Worm (Caenorhabditis elegans): ENCODE results near the gene cyp-14A2.

ce11 chrX:13286533-13286932 lies 17.0 kb upstream of the cyp-14A2 start, which contains the start of gene R04D3.2:
- TF ChIP-seq klf-2 (GFP tag; conservative IDR thresholded peaks at IDR 0.05) (no peak), flt-1 (GFP tag; IDR thresholded peaks at IDR 0.05) (no peak), cog-1 (tag; optimal IDR thresholded peaks at IDR 0.05) (no peak), ztf-23 (GFP tag; IDR thresholded peaks at IDR 0.05) (no peak), ztf-29 (GFP tag; IDR thresholded peaks at IDR 0.05) (no peak), ref-1 (GFP tag; conservative IDR thresholded peaks at IDR 0.05) (no peak)

Measured in whole organism, midembryonic.